Worm (Caenorhabditis elegans): Measurements from ENCODE around the gene sre-26.

ce11 chrII:12379430-12379829, 41.0 kb downstream of the sre-26 start, which contains the start of gene marc-5:
- TF ChIP-seq lsy-2 (tag; optimal IDR thresholded peaks at IDR 0.05), result no peak
- no peak for TF ChIP-seq ztf-11 (tag; optimal IDR thresholded peaks at IDR 0.05)
